Worm (Caenorhabditis elegans): Measurements from ENCODE around the gene chdh-1.
A peak's percentile ranks its signal among the peaks of the same experiment; 100 is the strongest.

The chdh-1 gene

DNA sequence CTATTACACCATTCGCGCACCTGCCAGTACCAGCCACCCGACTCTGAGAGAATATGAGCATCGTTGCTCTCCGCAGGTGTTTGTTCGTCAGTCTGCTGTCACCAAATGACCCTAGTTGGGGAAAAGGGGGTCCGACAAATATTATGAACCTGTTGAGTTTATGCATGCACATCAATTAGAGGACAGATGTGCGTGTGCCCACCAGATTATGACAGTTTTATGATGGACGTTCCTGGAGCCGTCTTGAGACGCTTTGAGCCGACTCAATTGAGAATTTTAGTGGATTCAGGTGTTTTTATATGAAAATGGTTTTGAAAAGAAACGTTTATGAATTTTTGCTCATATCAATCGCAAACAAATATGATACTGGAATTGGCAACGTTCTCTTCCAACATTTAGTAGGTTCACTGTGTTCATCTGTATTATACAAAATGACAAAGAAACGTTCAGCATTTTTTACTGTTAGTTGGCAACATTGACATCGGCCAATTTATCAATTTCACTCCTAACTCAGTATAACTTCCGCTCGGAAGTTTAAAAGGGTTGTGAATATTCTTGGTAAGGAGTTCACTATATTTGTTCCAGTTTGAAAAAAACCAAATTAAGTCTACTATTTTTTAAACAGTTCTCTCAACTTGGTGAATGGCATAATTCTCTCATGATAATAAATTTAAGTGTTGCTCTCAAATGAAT is 48.7 kb upstream of the chdh-1 start (continued):
- TF ChIP-seq Y105C5A.15 (GFP tag; IDR thresholded peaks at IDR 0.05) = 0 out of 2 replicates have a peak, but pooled peaks have one; percentile 34
- TF ChIP-seq spr-3 (GFP tag; optimal IDR thresholded peaks at IDR 0.05) = no peak
- no peak for TF ChIP-seq skn-1 (tag; optimal IDR thresholded peaks at IDR 0.05)
- TF ChIP-seq ceh-62 (tag; optimal IDR thresholded peaks at IDR 0.05) = no peak
- TF ChIP-seq ceh-32 (tag; optimal IDR thresholded peaks at IDR 0.05; ENCODE audit: poor library complexity) = no peak
- no peak; the same call in none of the 2 replicates for TF ChIP-seq php-3 (GFP tag; IDR thresholded peaks at IDR 0.05)
- TF ChIP-seq lin-1 (GFP tag; IDR thresholded peaks at IDR 0.05) = peak; percentile 40; the same call in 1 of the 2 replicates
- TF ChIP-seq ceh-44 (GFP tag; IDR thresholded peaks at IDR 0.05) = no peak
- TF ChIP-seq unc-39 (tag; optimal IDR thresholded peaks at IDR 0.05) = no peak
- peak; percentile 30 for TF ChIP-seq nhr-6 (tag; optimal IDR thresholded peaks at IDR 0.05)
- peak; percentile 78 for TF ChIP-seq nhr-77 (tag; optimal IDR thresholded peaks at IDR 0.05)
- TF ChIP-seq duxl-1 (tag; optimal IDR thresholded peaks at IDR 0.05; ENCODE audit: poor library complexity) = peak; percentile 83
- no peak for TF ChIP-seq lin-15B (tag; optimal IDR thresholded peaks at IDR 0.05)
- peak in 1 of 2 experiments; percentile 45 for TF ChIP-seq hif-1 (tag; optimal IDR thresholded peaks at IDR 0.05)
- no peak for TF ChIP-seq ceh-82 (tag; optimal IDR thresholded peaks at IDR 0.05)
- TF ChIP-seq nhr-41 (GFP tag; IDR thresholded peaks at IDR 0.05) = no peak
- TF ChIP-seq egl-43 (GFP tag; IDR thresholded peaks at IDR 0.05) = 0 out of 2 replicates have a peak, but pooled peaks have one; percentile 25
- peak; percentile 52 for TF ChIP-seq dmd-6 (GFP tag; IDR thresholded peaks at IDR 0.05)
- peak; percentile 57 for TF ChIP-seq spr-1 (tag; optimal IDR thresholded peaks at IDR 0.05)
- TF ChIP-seq dve-1 (tag; optimal IDR thresholded peaks at IDR 0.05; ENCODE audit: insufficient read depth) = peak; percentile 75
- TF ChIP-seq mdt-29 (GFP tag; IDR thresholded peaks at IDR 0.05) = peak; percentile 48; the same call in 1 of the 2 replicates
- TF ChIP-seq zip-11 (GFP tag; IDR thresholded peaks at IDR 0.05) = no peak
- no peak for TF ChIP-seq F49E8.2 (tag; optimal IDR thresholded peaks at IDR 0.05; ENCODE audit: borderline replicate concordance)
- no peak for TF ChIP-seq ztf-11 (tag; optimal IDR thresholded peaks at IDR 0.05)
- 0 out of 2 replicates have a peak, but pooled peaks have one; percentile 20 for TF ChIP-seq lin-29 (GFP tag; IDR thresholded peaks at IDR 0.05)
- TF ChIP-seq zag-1 (tag; optimal IDR thresholded peaks at IDR 0.05) = no peak
- no peak; the same call in none of the 2 replicates for TF ChIP-seq ctbp-1 (GFP tag; IDR thresholded peaks at IDR 0.05)
- no peak for TF ChIP-seq nhr-237 (tag; optimal IDR thresholded peaks at IDR 0.05)
- peak; percentile 49 for TF ChIP-seq nhr-48 (tag; optimal IDR thresholded peaks at IDR 0.05)
- TF ChIP-seq attf-4 (tag; optimal IDR thresholded peaks at IDR 0.05) = no peak
- peak; percentile 60; the same call in 1 of the 2 replicates for TF ChIP-seq lim-7 (GFP tag; IDR thresholded peaks at IDR 0.05)
- no peak for TF ChIP-seq dpl-1 (GFP tag; optimal IDR thresholded peaks at IDR 0.05)
- peak in 1 of 2 experiments; percentile 6 for TF ChIP-seq mdl-1 (tag; optimal IDR thresholded peaks at IDR 0.05)
- TF ChIP-seq saeg-2 (GFP tag; IDR thresholded peaks at IDR 0.05) = no peak
- no peak for TF ChIP-seq lin-39 (tag; optimal IDR thresholded peaks at IDR 0.05)
- peak; percentile 54; the same call in 1 of the 2 replicates for TF ChIP-seq F44E2.7 (GFP tag; IDR thresholded peaks at IDR 0.05)
- peak; percentile 75 for TF ChIP-seq D1046.2 (GFP tag; IDR thresholded peaks at IDR 0.05)
- no peak for TF ChIP-seq daf-19 (GFP tag; conservative IDR thresholded peaks at IDR 0.05)
- TF ChIP-seq hmg-1.1 (GFP tag; IDR thresholded peaks at IDR 0.05) = peak; percentile 41
- TF ChIP-seq F10B5.3 (tag; optimal IDR thresholded peaks at IDR 0.05) = no peak
- peak; percentile 96 for TF ChIP-seq zfp-3 (GFP tag; conservative IDR thresholded peaks at IDR 0.05)
- peak; percentile 58; the same call in 1 of the 2 replicates for TF ChIP-seq lin-38 (GFP tag; IDR thresholded peaks at IDR 0.05)
- no peak for TF ChIP-seq cey-2 (tag; optimal IDR thresholded peaks at IDR 0.05; ENCODE audit: borderline replicate concordance, insufficient read depth)
- no peak for TF ChIP-seq ZK546.5 (tag; optimal IDR thresholded peaks at IDR 0.05)
- TF ChIP-seq rbr-2 (tag; optimal IDR thresholded peaks at IDR 0.05) = peak; percentile 14
- peak; percentile 70 for TF ChIP-seq hlh-11 (tag; optimal IDR thresholded peaks at IDR 0.05)
- TF ChIP-seq aha-1 (tag) = peak; percentile 93
- TF ChIP-seq pha-4 (GFP tag; IDR thresholded peaks at IDR 0.05) = no peak; the same call in 1 of the 2 replicates
- no peak for TF ChIP-seq pha-4 (tag; optimal IDR thresholded peaks at IDR 0.05)
- TF ChIP-seq ceh-28 (tag; optimal IDR thresholded peaks at IDR 0.05) = no peak

Measured in whole organism, L4 larva.